Worm (Caenorhabditis elegans) whole organism, L3 larva: ENCODE measurements around the gene F42G2.7.

Source experiments
- ceh-9 ChIP-seq: sonication (generic microtip); optimal IDR thresholded peaks from 2 replicates; lab custom pipeline; 2018; ENCODE audit warnings: missing biosample characterization, missing genetic modification characterization
- nhr-12 ChIP-seq: fragments of 150-350 bp; optimal IDR thresholded peaks from 2 replicates; lab custom pipeline; 2014; ENCODE audit warnings: missing biosample characterization, missing genetic modification characterization
- nhr-28 ChIP-seq: fragments of 150-350 bp; optimal IDR thresholded peaks from 2 replicates; lab custom pipeline; 2014; ENCODE audit warnings: missing biosample characterization, missing genetic modification characterization
- nhr-76 ChIP-seq: fragments of 150-350 bp; sonication (generic microtip); optimal IDR thresholded peaks from 5 replicates; lab custom pipeline; 2014; ENCODE audit warnings: missing biosample characterization, missing genetic modification characterization

DNA sequence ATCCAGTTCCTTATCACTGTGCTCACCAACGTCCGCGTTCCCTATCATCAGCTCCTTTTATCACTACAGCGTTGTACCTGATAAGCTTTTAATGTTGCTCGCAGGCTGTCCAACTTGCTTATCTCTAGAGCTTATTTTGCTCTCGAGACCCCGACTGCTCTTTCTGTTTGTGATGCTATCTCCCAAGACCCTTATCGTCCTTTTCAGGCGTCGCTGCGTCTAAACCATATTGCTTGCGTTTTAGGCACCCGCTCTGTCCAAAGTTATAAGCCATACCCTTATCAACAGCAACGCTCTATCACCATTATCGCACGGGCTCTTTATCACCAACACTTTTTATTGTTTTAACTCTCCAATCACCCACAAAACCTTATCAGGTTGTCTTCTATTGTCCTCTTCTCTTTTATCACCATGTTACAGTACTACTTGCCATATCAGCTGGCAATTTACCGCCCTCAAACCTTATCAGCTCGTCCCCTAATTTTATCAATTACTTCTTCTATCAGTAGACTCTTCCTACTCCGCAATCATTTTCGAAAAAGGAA lies 39.4 kb upstream of the F42G2.7 start:
- no peak for TF ChIP-seq nhr-76 (tag; lab: Kevin White, UChicago)
- TF ChIP-seq nhr-12 (tag; lab: Kevin White, UChicago), result no peak
- no peak for TF ChIP-seq nhr-28 (tag; lab: Kevin White, UChicago)
- TF ChIP-seq ceh-9, result no peak
